Worm (Caenorhabditis elegans) whole organism, L4/young adult: ENCODE data around the gene efk-1.

ENCODE experiments used
- W03F9.2 ChIP-seq: fragments of 150-350 bp; optimal IDR thresholded peaks from 2 replicates; lab custom pipeline; 2014; ENCODE audit warnings: missing biosample characterization, missing genetic modification characterization
- dao-5 ChIP-seq: sonication (generic microtip); optimal IDR thresholded peaks from 2 replicates; lab custom pipeline; 2016; ENCODE audit warnings: missing genotype, missing genetic modification characterization, moderate library complexity, missing compliant biosample characterization
- him-1 ChIP-seq: sonication (generic microtip); optimal IDR thresholded peaks from 2 replicates; lab custom pipeline; 2016; ENCODE audit warnings: missing genotype, missing genetic modification reagents, missing genetic modification characterization, missing compliant biosample characterization

DNA sequence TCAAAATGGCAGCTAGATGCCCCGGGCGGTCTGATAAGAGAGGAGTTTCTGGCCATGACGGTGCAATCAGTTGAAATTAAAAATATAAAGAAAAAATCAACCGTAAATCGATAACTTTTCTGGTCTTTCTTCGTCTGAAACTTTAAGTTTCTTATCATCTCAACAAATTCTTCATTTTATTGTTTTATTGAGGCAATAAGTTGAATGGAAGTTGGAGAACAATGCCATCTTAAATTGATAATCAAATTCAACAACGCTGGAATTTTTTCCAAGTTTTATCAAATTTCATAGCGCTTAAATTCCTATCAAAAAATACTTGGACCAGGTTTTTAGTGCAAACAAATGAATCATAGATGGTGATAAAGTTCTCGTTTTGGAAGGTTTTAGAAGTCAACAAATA is 51.4 kb downstream of the efk-1 start:
- no peak for TF ChIP-seq him-1 (tag; lab: Kevin White, UChicago)
- no peak for TF ChIP-seq dao-5 (tag; lab: Kevin White, UChicago)
- no peak for TF ChIP-seq W03F9.2
